Worm (Caenorhabditis elegans) whole organism, midembryonic: ENCODE results near the gene C24H12.1.

Experiments
- T22C8.4 ChIP-seq: fragments of 200-800 bp; sonication (Bioruptor generic); IDR thresholded peaks from 2 replicates; pipeline ENCODE4 v1.3.6; 2022; ENCODE audit warnings: missing genetic modification characterization, missing compliant biosample characterization
- cog-1 ChIP-seq: sonication (generic microtip); optimal IDR thresholded peaks from 2 replicates; lab custom pipeline; 2016; ENCODE audit warnings: missing genetic modification characterization, missing compliant biosample characterization
- flt-1 ChIP-seq: fragments of 200-800 bp; sonication (Bioruptor generic); IDR thresholded peaks from 2 replicates; pipeline ENCODE4 v1.3.6; 2022; ENCODE audit warnings: missing genetic modification characterization, missing compliant biosample characterization
- klf-2 ChIP-seq: fragments of 200-800 bp; sonication (Bioruptor generic); conservative IDR thresholded peaks from 2 replicates; pipeline ENCODE4 v1.3.6; 2022; ENCODE audit warnings: missing genetic modification reagents, missing genetic modification characterization, missing compliant biosample characterization
- med-1 ChIP-seq: sonication (generic microtip); optimal IDR thresholded peaks from 2 replicates; lab custom pipeline; 2017; ENCODE audit warnings: missing genetic modification characterization, mild to moderate bottlenecking, missing compliant biosample characterization, antibody characterized with exemption, missing genetic modification reagents; ENCODE audit not compliant: insufficient read depth
- ref-1 ChIP-seq: fragments of 200-800 bp; sonication (Bioruptor generic); conservative IDR thresholded peaks from 2 replicates; pipeline ENCODE4 v1.3.6; 2022; ENCODE audit warnings: missing genetic modification reagents, missing genetic modification characterization, missing compliant biosample characterization
- ztf-23 ChIP-seq: fragments of 200-800 bp; sonication (Bioruptor generic); IDR thresholded peaks from 2 replicates; pipeline ENCODE4 v1.3.6; 2022; ENCODE audit warnings: missing genetic modification reagents, missing genetic modification characterization, missing compliant biosample characterization
- ztf-29 ChIP-seq: fragments of 200-800 bp; sonication (Bioruptor generic); IDR thresholded peaks from 2 replicates; pipeline ENCODE4 v1.3.6; 2022; ENCODE audit warnings: missing genetic modification reagents, missing genetic modification characterization, missing compliant biosample characterization

DNA sequence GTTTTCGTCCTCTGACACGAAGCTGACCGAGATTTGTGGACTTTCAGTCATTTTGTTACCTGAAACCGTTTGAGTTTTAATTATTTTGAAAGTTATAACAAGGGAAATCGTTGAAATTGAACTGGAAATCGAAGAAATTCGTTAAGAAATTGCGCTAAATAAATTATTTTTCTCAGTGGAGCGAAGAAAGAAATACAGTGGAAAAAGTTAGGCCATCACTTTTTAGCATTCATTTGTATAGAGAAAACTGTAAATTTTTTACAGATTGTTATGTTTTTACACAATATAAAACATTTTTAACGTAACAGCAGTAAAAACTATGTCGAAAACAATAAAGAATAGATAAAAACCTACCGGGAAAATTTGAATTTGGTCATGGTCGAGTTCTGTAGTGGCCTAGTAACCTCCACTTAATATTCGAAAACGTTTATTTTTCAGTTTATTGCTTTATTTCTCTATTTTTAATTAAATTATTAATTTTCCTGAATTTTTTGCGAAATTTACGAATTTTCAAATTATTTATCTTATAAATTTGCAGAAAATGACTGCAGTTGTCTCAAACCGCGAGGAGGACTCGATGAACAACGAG, 43.2 kb downstream of the C24H12.1 start, which contains the start of the genes gldi-1 and prp-21:
- TF ChIP-seq ztf-29 (no peak), T22C8.4 (GFP tag; lab: Robert Waterston, UW) (no peak), ref-1 (no peak), cog-1 (tag; lab: Kevin White, UChicago) (no peak), ztf-23 (no peak), klf-2 (GFP tag; lab: Robert Waterston, UW) (no peak), flt-1 (no peak), med-1 (GFP tag; lab: Kevin White, UChicago) (no peak)
